Worm (Caenorhabditis elegans): ENCODE measurements around the gene T01G1.4.
A peak's percentile ranks its signal among the peaks of the same experiment; 100 is the strongest.

DNA sequence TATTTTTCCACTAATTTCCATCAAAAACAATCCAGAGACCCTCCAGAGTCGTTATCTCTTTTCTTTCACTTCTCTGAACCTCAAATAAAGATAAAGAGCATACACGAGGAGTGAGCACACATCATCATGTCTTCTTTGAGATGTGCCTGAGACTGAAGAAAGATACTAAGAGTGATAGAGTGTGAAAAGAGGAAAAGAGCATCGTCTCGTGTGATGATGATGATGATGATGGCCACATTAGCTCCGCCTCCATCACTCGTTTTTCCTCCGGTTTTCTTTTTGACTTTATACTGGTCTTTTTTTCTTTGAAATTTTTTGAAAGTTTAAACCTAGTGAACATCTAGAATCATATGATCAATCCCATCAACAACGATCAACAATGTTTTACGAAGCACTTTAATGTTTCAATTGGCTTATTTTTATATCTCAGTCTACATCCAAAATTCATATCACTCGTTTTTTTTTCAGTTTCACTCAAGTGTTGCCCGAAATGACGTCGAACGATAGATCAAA lies 7.3 kb downstream of the T01G1.4 start, which contains the start of gene T01G1.2:
- no peak for TF ChIP-seq skn-1 (tag; optimal IDR thresholded peaks at IDR 0.05)
- peak; percentile 24 for TF ChIP-seq sma-9 (GFP tag; optimal IDR thresholded peaks at IDR 0.05)
- TF ChIP-seq sma-9 (tag; optimal IDR thresholded peaks at IDR 0.05): no peak
- peak; percentile 11 for TF ChIP-seq unc-55 (GFP tag; optimal IDR thresholded peaks at IDR 0.05)

Data from whole organism, L2 larva.